Fruit fly (Drosophila melanogaster) whole organism, pupa: ENCODE results near the gene CG5160.
A peak's percentile ranks its signal among the peaks of the same experiment; 100 is the strongest.

Source experiments
- CG10348 ChIP-seq: fragments of 200-800 bp; sonication (Bioruptor generic); IDR thresholded peaks from 2 replicates; pipeline ENCODE4 v1.3.6; 2022; ENCODE audit warnings: missing biosample characterization, missing genetic modification characterization
- CG12605 ChIP-seq: fragments of 200-800 bp; sonication (Bioruptor generic); IDR thresholded peaks from 2 replicates; pipeline ENCODE4 v1.3.6; 2022; ENCODE audit warnings: missing biosample characterization, missing genetic modification characterization
- CG13204 ChIP-seq: fragments of 200-800 bp; sonication (Bioruptor generic); optimal IDR thresholded peaks from 2 replicates; lab custom pipeline; 2018; ENCODE audit warnings: missing biosample characterization, mild to moderate bottlenecking, missing genetic modification characterization, moderate library complexity
- CG14655 ChIP-seq: fragments of 200-800 bp; sonication (Bioruptor generic); optimal IDR thresholded peaks from 3 replicates; lab custom pipeline; 2017; ENCODE audit warnings: mild to moderate bottlenecking, missing biosample characterization, missing genetic modification reagents, missing genetic modification characterization
- CG15710 ChIP-seq: fragments of 200-800 bp; sonication (Bioruptor generic); optimal IDR thresholded peaks from 2 replicates; lab custom pipeline; 2018; ENCODE audit warnings: missing biosample characterization, mild to moderate bottlenecking, missing genetic modification characterization, moderate library complexity
- CG17806 ChIP-seq: fragments of 200-800 bp; sonication (Bioruptor generic); optimal IDR thresholded peaks from 2 replicates; lab custom pipeline; 2018; ENCODE audit warnings: missing biosample characterization, mild to moderate bottlenecking, missing genetic modification characterization, moderate library complexity
- CG32121 ChIP-seq: fragments of 200-800 bp; sonication (Bioruptor generic); IDR thresholded peaks from 2 replicates; pipeline ENCODE4 v1.3.6; 2022; ENCODE audit warnings: missing biosample characterization, missing genetic modification characterization
- CG34367 ChIP-seq: fragments of 200-800 bp; sonication (Bioruptor generic); optimal IDR thresholded peaks from 2 replicates; lab custom pipeline; 2018; ENCODE audit warnings: missing biosample characterization, mild to moderate bottlenecking, missing genetic modification characterization
- CG4496 ChIP-seq: fragments of 200-800 bp; sonication (Bioruptor generic); IDR thresholded peaks from 3 replicates; pipeline ENCODE4 v1.3.6; 2022; ENCODE audit warnings: missing biosample characterization, missing genetic modification characterization
- CG8159 ChIP-seq: fragments of 200-800 bp; sonication (Bioruptor generic); optimal IDR thresholded peaks from 3 replicates; lab custom pipeline; 2018; ENCODE audit warnings: missing biosample characterization, mild to moderate bottlenecking, missing genetic modification characterization, moderate library complexity
- CG8301 ChIP-seq: fragments of 200-800 bp; sonication (Bioruptor generic); optimal IDR thresholded peaks from 2 replicates; lab custom pipeline; 2018; ENCODE audit warnings: missing biosample characterization, mild to moderate bottlenecking, missing genetic modification characterization
- CG9948 ChIP-seq: fragments of 200-800 bp; sonication (Bioruptor generic); optimal IDR thresholded peaks from 2 replicates; lab custom pipeline; 2018; ENCODE audit warnings: missing biosample characterization, mild to moderate bottlenecking, missing genetic modification characterization, moderate library complexity
- D1 ChIP-seq: fragments of 200-800 bp; sonication (Bioruptor generic); optimal IDR thresholded peaks from 2 replicates; lab custom pipeline; 2018; ENCODE audit warnings: missing biosample characterization, mild to moderate bottlenecking, missing genetic modification characterization, moderate library complexity
- EcR ChIP-seq: fragments of 200-800 bp; sonication (Bioruptor generic); optimal IDR thresholded peaks from 3 replicates; lab custom pipeline; 2019; ENCODE audit warnings: missing biosample characterization, missing genetic modification characterization, mild to moderate bottlenecking, moderate library complexity, missing genetic modification reagents
- Ets98B ChIP-seq: fragments of 200-800 bp; sonication (Bioruptor generic); IDR thresholded peaks from 2 replicates; pipeline ENCODE4 v1.3.6; 2022; ENCODE audit warnings: missing biosample characterization, missing genetic modification characterization
- Pif1A ChIP-seq: fragments of 200-800 bp; sonication (Bioruptor generic); optimal IDR thresholded peaks from 3 replicates; lab custom pipeline; 2016; ENCODE audit warnings: missing biosample characterization, missing genetic modification characterization
- Pif1B ChIP-seq: fragments of 200-800 bp; sonication (Bioruptor generic); optimal IDR thresholded peaks from 3 replicates; lab custom pipeline; 2016; ENCODE audit warnings: missing biosample characterization, missing genetic modification characterization
- Snoo ChIP-seq: fragments of 200-800 bp; sonication (Bioruptor generic); optimal IDR thresholded peaks from 3 replicates; lab custom pipeline; 2017; ENCODE audit warnings: missing biosample characterization, mild to moderate bottlenecking, missing genetic modification characterization, inconsistent platforms
- fd96Ca ChIP-seq: fragments of 200-800 bp; sonication (Bioruptor generic); IDR thresholded peaks from 3 replicates; pipeline ENCODE4 v1.3.6; 2022; ENCODE audit warnings: missing biosample characterization, missing genetic modification characterization
- gl ChIP-seq: fragments of 200-800 bp; sonication (Bioruptor generic); optimal IDR thresholded peaks from 2 replicates; lab custom pipeline; 2018; ENCODE audit warnings: missing biosample characterization, mild to moderate bottlenecking, missing genetic modification characterization
- rn ChIP-seq: fragments of 200-800 bp; sonication (Bioruptor generic); IDR thresholded peaks from 2 replicates; pipeline ENCODE4 v1.3.6; 2022; ENCODE audit warnings: missing biosample characterization, missing genetic modification characterization

The CG5160 gene

dm6 chr2L:7422429-7423283, 24.1 kb upstream of the CG5160 start:
- peak; percentile 65 for TF ChIP-seq CG15710 (tag; lab: Kevin White, UChicago)
- TF ChIP-seq CG13204 (GFP tag; lab: Kevin White, UChicago), result peak; percentile 80
- peak; percentile 67 for TF ChIP-seq CG9948 (tag; lab: Kevin White, UChicago)
- peak; percentile 82 for TF ChIP-seq CG4496 (GFP tag; lab: Robert Waterston, UW)
- 0 out of 2 replicates have a peak, but pooled peaks have one; percentile 18 for TF ChIP-seq CG10348 (GFP tag; lab: Robert Waterston, UW)
- peak; percentile 70; the same call in 1 of the 2 replicates for TF ChIP-seq CG12605 (GFP tag; lab: Robert Waterston, UW)
- peak; percentile 91 for TF ChIP-seq Snoo (tag; lab: Kevin White, UChicago)
- no peak for TF ChIP-seq gl (tag; lab: Kevin White, UChicago)
- peak; percentile 70; the same call in 2 of the 3 replicates for TF ChIP-seq fd96Ca (GFP tag; lab: Robert Waterston, UW)
- no peak for TF ChIP-seq D1
- peak; percentile 76 for TF ChIP-seq Ets98B (GFP tag; lab: Robert Waterston, UW)
- peak; percentile 68 for TF ChIP-seq CG34367
- 0 out of 2 replicates have a peak, but pooled peaks have one; percentile 6 for TF ChIP-seq rn
- TF ChIP-seq EcR (GFP tag; lab: Kevin White, UChicago), result peak; percentile 99
- TF ChIP-seq Pif1A, result peak; percentile 63
- TF ChIP-seq CG14655 (GFP tag; lab: Kevin White, UChicago), result peak; percentile 84
- peak; percentile 83 for TF ChIP-seq CG8159 (tag; lab: Kevin White, UChicago)
- TF ChIP-seq CG8301, result peak; percentile 67
- peak; percentile 16 for TF ChIP-seq Pif1B (GFP tag; lab: Kevin White, UChicago)
- peak; percentile 64 for TF ChIP-seq CG17806 (tag; lab: Kevin White, UChicago)
- peak; percentile 77 for TF ChIP-seq CG32121 (GFP tag; lab: Robert Waterston, UW)

- TF ChIP-seq gl (tag; lab: Kevin White, UChicago), result peak; percentile 63
- TF ChIP-seq CG9948 (tag; lab: Kevin White, UChicago), result peak; percentile 78
- TF ChIP-seq Pif1B (GFP tag; lab: Kevin White, UChicago), result peak; percentile 74
- peak; percentile 64 for TF ChIP-seq CG32121 (GFP tag; lab: Robert Waterston, UW)
- TF ChIP-seq CG4496 (GFP tag; lab: Robert Waterston, UW), result no peak; the same call in 2 of the 3 replicates
- peak; percentile 86 for TF ChIP-seq Pif1A
- TF ChIP-seq CG10348 (GFP tag; lab: Robert Waterston, UW), result no peak
- TF ChIP-seq CG8301, result peak; percentile 68
- TF ChIP-seq EcR (GFP tag; lab: Kevin White, UChicago), result peak; percentile 90
- TF ChIP-seq fd96Ca (GFP tag; lab: Robert Waterston, UW), result peak; percentile 88
- TF ChIP-seq Snoo (tag; lab: Kevin White, UChicago), result peak; percentile 68
- peak; percentile 77 for TF ChIP-seq CG13204 (GFP tag; lab: Kevin White, UChicago)
- peak; percentile 76 for TF ChIP-seq CG34367
- peak; percentile 76 for TF ChIP-seq rn
- peak; percentile 64 for TF ChIP-seq Ets98B (GFP tag; lab: Robert Waterston, UW)
- TF ChIP-seq CG8159 (tag; lab: Kevin White, UChicago), result peak; percentile 92
- peak; percentile 57 for TF ChIP-seq CG12605 (GFP tag; lab: Robert Waterston, UW)
- TF ChIP-seq CG17806 (tag; lab: Kevin White, UChicago), result peak; percentile 84
- peak; percentile 38 for TF ChIP-seq D1
- TF ChIP-seq CG15710 (tag; lab: Kevin White, UChicago), result peak; percentile 96
- peak; percentile 81 for TF ChIP-seq CG14655 (GFP tag; lab: Kevin White, UChicago)
- TF ChIP-seq, all 21 proteins: peak for 19
Measured at dm6 chr2L:7420305-7421287, 22.0 kb upstream of the CG5160 start.

dm6 chr2L:7419408-7420304, 21.1 kb upstream of the CG5160 start:
- TF ChIP-seq CG8301, result peak; percentile 45
- TF ChIP-seq Snoo (tag; lab: Kevin White, UChicago), result peak; percentile 57
- peak; percentile 39 for TF ChIP-seq Pif1B (GFP tag; lab: Kevin White, UChicago)
- TF ChIP-seq CG34367, result peak; percentile 59
- peak; percentile 97 for TF ChIP-seq EcR (GFP tag; lab: Kevin White, UChicago)
- TF ChIP-seq CG9948 (tag; lab: Kevin White, UChicago), result peak; percentile 74
- TF ChIP-seq CG12605 (GFP tag; lab: Robert Waterston, UW), result peak; percentile 38; the same call in 1 of the 2 replicates
- peak; percentile 55 for TF ChIP-seq Pif1A
- TF ChIP-seq CG10348 (GFP tag; lab: Robert Waterston, UW), result no peak
- TF ChIP-seq D1, result no peak
- TF ChIP-seq fd96Ca (GFP tag; lab: Robert Waterston, UW), result no peak; the same call in 2 of the 3 replicates
- TF ChIP-seq Ets98B (GFP tag; lab: Robert Waterston, UW), result no peak
- peak; percentile 58 for TF ChIP-seq CG14655 (GFP tag; lab: Kevin White, UChicago)
- peak; percentile 23 for TF ChIP-seq CG13204 (GFP tag; lab: Kevin White, UChicago)
- TF ChIP-seq CG32121 (GFP tag; lab: Robert Waterston, UW), result peak; percentile 28; the same call in 1 of the 2 replicates
- peak; percentile 65 for TF ChIP-seq CG17806 (tag; lab: Kevin White, UChicago)
- no peak for TF ChIP-seq CG4496 (GFP tag; lab: Robert Waterston, UW)
- peak; percentile 82 for TF ChIP-seq CG8159 (tag; lab: Kevin White, UChicago)
- TF ChIP-seq CG15710 (tag; lab: Kevin White, UChicago), result peak; percentile 81
- no peak for TF ChIP-seq rn
- no peak for TF ChIP-seq gl (tag; lab: Kevin White, UChicago)
